Fruit fly (Drosophila melanogaster): ENCODE measurements around the gene CG13813.

Gene CG13813

DNA sequence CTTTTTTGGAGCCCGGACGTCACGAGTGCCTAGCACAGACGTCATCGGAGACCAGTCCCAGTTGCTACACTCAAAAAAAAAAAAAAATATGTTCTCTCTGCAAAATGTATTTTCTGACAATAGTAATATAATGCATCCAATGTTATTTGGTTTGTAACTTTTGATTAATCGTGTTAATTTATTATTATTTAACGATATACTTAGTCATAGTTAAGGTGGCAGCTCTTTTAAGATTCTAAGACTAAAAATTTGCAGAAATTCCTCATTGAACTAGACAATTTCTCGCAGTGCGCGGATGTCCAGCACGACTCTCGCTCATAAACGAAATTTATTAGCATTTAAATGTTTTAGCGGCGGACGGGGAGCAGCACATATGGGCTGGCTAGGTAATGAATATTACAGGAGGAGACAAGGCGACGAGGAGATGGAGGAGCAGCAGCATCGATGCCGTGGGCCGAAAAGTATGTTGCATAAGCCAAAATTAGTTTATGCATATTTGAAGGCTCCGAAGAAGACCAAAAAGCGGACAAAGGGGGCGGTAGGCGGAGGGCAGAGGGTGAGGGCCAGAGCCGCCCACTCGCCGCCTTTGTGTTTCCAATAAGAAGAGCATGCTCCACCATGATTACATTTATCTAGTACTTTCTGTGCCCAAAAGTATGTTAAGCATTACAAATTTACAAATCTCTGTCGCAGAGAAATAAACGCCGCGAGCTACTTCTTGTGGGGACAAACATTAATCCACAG, 48.0 kb upstream of the CG13813 start (continued):
- TF ChIP-seq ro (GFP tag; IDR thresholded peaks at IDR 0.05) (no peak), chm (GFP tag; IDR thresholded peaks at IDR 0.05) (no peak), Oli (tag; optimal IDR thresholded peaks at IDR 0.05) (peak; percentile 48), chif (GFP tag; optimal IDR thresholded peaks at IDR 0.05) (peak; percentile 39 to 45), CG17385 (GFP tag; optimal IDR thresholded peaks at IDR 0.05) (peak; percentile 48), Chrac-16 (GFP tag; optimal IDR thresholded peaks at IDR 0.05) (peak; percentile 46), ewg (GFP tag; optimal IDR thresholded peaks at IDR 0.05) (peak; percentile 46), ind (GFP tag; optimal IDR thresholded peaks at IDR 0.05) (peak; percentile 50), CG10565 (GFP tag; optimal IDR thresholded peaks at IDR 0.05) (no peak), CG14050 (GFP tag; IDR thresholded peaks at IDR 0.05) (no peak), sug (tag; optimal IDR thresholded peaks at IDR 0.05) (no peak), bcd (GFP tag; optimal IDR thresholded peaks at IDR 0.05) (peak; percentile 56), peb (GFP tag; IDR thresholded peaks at IDR 0.05) (no peak), CG7987 (GFP tag; optimal IDR thresholded peaks at IDR 0.05) (no peak), nerfin-1 (tag; optimal IDR thresholded peaks at IDR 0.05) (no peak), CG12236 (GFP tag; optimal IDR thresholded peaks at IDR 0.05) (no peak), CG3838 (GFP tag; optimal IDR thresholded peaks at IDR 0.05) (no peak), Sox102F (GFP tag; optimal IDR thresholded peaks at IDR 0.05) (peak; percentile 69), Abd-B (GFP tag; optimal IDR thresholded peaks at IDR 0.05) (peak; percentile 39), tll (GFP tag; optimal IDR thresholded peaks at IDR 0.05) (no peak), Sox100B (GFP tag; optimal IDR thresholded peaks at IDR 0.05) (peak; percentile 46), inv (GFP tag; IDR thresholded peaks at IDR 0.05; ENCODE audit: partially characterized antibody) (no peak), CG18262 (tag; optimal IDR thresholded peaks at IDR 0.05) (peak; percentile 56), pho (GFP tag; optimal IDR thresholded peaks at IDR 0.05) (no peak), sim (GFP tag; IDR thresholded peaks at IDR 0.05) (no peak), Asciz (GFP tag; optimal IDR thresholded peaks at IDR 0.05) (no peak), crc (GFP tag; optimal IDR thresholded peaks at IDR 0.05) (no peak), CG10979 (tag; optimal IDR thresholded peaks at IDR 0.05) (peak; percentile 51), Lim3 (GFP tag; IDR thresholded peaks at IDR 0.05) (no peak), CG33557 (GFP tag; optimal IDR thresholded peaks at IDR 0.05) (no peak), hbn (GFP tag; IDR thresholded peaks at IDR 0.05; ENCODE audit: partially characterized antibody) (no peak), Ssrp (tag; optimal IDR thresholded peaks at IDR 0.05) (peak; percentile 54), NK7.1 (GFP tag; optimal IDR thresholded peaks at IDR 0.05) (no peak), CG32532 (GFP tag; IDR thresholded peaks at IDR 0.05) (peak; percentile 29; the same call in 1 of the 2 replicates), grn (GFP tag; optimal IDR thresholded peaks at IDR 0.05) (no peak), schlank (tag; optimal IDR thresholded peaks at IDR 0.05) (no peak), run (tag; optimal IDR thresholded peaks at IDR 0.05) (no peak), CG2889 (GFP tag; IDR thresholded peaks at IDR 0.05) (no peak), ham (GFP tag; IDR thresholded peaks at IDR 0.05) (no peak), Mrtf (GFP tag; IDR thresholded peaks at IDR 0.05) (0 out of 3 replicates have a peak, but pooled peaks have one; percentile 9), CG3163 (GFP tag; optimal IDR thresholded peaks at IDR 0.05) (no peak), ab (GFP tag; optimal IDR thresholded peaks at IDR 0.05) (no peak), Dp (GFP tag; optimal IDR thresholded peaks at IDR 0.05) (no peak), tin (GFP tag; optimal IDR thresholded peaks at IDR 0.05) (peak; percentile 29), pnt (GFP tag; optimal IDR thresholded peaks at IDR 0.05) (no peak), CG4360 (GFP tag; IDR thresholded peaks at IDR 0.05) (no peak), CG7928 (GFP tag; optimal IDR thresholded peaks at IDR 0.05) (no peak), Hey (tag; optimal IDR thresholded peaks at IDR 0.05) (no peak), ac (GFP tag; optimal IDR thresholded peaks at IDR 0.05) (no peak), Deaf1 (tag; optimal IDR thresholded peaks at IDR 0.05) (peak; percentile 21)
